Fruit fly (Drosophila melanogaster): ENCODE results near the gene ImpE1.

ImpE1 gene

DNA sequence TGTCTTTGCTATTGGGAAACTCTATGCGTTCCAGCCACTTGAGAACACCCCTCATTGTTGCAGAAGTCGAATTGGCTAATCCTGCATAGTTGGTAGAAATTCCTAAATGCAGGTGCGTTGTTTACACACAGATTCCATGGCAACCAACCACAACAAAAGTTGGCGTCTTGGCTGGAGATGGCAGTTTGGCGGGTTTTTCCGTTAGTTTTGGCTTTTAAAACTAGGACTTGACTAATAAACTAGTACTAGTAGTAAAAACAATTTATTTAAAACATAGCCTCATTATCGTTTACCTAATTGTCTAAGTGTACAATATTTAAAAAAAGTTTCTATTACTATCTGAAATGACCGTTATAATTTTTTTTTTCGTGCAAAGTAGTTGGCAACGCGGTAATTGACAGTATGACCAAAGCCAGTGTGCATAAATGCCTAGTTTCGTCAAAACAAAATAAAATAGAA is 39.3 kb downstream of the ImpE1 start, which contains the start of gene Exo70:
Gene Exo70, plus strand, starts transcription at position 413 of the 459 bp plus-strand sequence.
- no peak for TF ChIP-seq Sin3A (optimal IDR thresholded peaks at IDR 0.05)
- TF ChIP-seq Myc (optimal IDR thresholded peaks at IDR 0.05), result no peak
- TF ChIP-seq h (optimal IDR thresholded peaks at IDR 0.05), result no peak
- TF ChIP-seq insv (optimal IDR thresholded peaks at IDR 0.05), result no peak
- TF ChIP-seq psq (optimal IDR thresholded peaks at IDR 0.05), result no peak
- no peak for TF ChIP-seq ttk (optimal IDR thresholded peaks at IDR 0.05)

DNA sequence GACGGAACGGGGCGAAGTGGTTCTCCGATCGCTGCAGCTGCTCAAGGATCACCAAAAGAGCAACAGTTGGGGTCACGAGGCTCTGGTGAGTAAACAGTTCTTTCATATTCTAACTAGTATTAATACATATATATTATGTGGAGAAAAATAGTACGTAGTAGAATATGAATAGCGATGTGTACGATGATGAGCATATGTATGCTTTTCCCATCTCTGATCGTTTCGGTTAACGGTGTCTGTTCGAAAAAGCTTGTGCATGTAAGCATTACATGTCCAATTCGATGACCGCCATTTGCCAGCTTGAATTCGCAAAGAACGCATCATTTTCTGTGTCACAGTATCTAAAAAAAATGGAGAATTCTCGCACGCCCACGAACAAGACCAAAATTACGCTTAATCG is 40.5 kb downstream of the ImpE1 start, which contains the start of the genes Oseg1 and mtrm:
Gene Oseg1, minus strand, starts transcription at position 101 of the 400 bp plus-strand sequence.
Gene mtrm, plus strand, starts transcription at position 288 of the 400 bp plus-strand sequence.
- no peak for TF ChIP-seq psq (optimal IDR thresholded peaks at IDR 0.05)
- no peak for TF ChIP-seq ttk (optimal IDR thresholded peaks at IDR 0.05)
- no peak for TF ChIP-seq insv (optimal IDR thresholded peaks at IDR 0.05)
- TF ChIP-seq Myc (optimal IDR thresholded peaks at IDR 0.05), result no peak
- TF ChIP-seq Sin3A (optimal IDR thresholded peaks at IDR 0.05), result no peak

DNA sequence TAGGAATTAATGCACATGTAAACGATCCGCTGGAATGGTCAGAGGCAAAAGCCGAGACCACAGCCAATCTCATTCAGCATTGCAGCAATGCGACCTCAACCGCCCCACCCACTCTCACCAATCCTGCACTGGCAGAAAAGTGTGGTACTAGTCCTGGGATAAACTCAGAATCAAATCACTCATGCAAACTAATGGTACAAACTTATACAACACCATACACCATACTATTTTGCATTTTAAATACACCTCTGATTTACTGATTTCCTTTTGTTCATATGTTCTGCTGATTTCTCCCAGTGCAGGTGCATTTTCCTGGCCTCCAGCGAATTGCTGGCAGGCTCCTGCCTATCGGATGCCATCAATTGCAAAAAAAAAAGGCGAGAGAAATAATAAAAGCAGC is 46.8 kb downstream of the ImpE1 start:
- TF ChIP-seq ttk (optimal IDR thresholded peaks at IDR 0.05), result no peak
- no peak for TF ChIP-seq Sin3A (optimal IDR thresholded peaks at IDR 0.05)
- no peak for TF ChIP-seq Myc (optimal IDR thresholded peaks at IDR 0.05)
- TF ChIP-seq h (optimal IDR thresholded peaks at IDR 0.05), result no peak
- no peak for TF ChIP-seq psq (optimal IDR thresholded peaks at IDR 0.05)

DNA sequence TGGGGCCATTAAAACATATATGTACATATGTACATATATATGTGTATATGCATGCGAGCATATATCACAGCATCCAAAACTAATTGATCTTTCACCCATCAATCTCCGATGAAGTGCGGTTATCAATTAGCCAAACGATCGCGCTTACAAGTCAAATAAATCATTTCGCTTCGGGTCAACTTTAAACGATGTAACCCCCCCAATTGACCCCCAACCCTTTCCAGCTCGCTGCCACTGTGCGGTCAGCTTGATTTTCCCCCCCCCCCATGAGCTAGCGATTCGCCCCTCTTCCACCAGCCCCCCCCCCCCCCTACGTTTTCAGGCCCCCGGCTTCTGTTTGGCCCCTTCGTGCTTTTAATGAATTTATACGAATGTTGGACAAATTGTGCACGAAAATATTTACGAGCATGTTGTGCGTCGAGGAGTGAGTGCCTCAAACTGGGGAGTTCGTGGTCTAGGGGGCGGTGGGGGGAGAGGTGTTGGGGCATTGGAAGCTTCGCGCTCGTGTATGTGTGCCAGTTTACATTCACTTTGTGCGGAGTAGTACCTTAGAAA is 47.5 kb downstream of the ImpE1 start:
- TF ChIP-seq ttk (optimal IDR thresholded peaks at IDR 0.05) (no peak), psq (optimal IDR thresholded peaks at IDR 0.05) (no peak), h (optimal IDR thresholded peaks at IDR 0.05) (no peak), Myc (optimal IDR thresholded peaks at IDR 0.05) (no peak), Sin3A (optimal IDR thresholded peaks at IDR 0.05) (no peak), insv (optimal IDR thresholded peaks at IDR 0.05) (no peak)

DNA sequence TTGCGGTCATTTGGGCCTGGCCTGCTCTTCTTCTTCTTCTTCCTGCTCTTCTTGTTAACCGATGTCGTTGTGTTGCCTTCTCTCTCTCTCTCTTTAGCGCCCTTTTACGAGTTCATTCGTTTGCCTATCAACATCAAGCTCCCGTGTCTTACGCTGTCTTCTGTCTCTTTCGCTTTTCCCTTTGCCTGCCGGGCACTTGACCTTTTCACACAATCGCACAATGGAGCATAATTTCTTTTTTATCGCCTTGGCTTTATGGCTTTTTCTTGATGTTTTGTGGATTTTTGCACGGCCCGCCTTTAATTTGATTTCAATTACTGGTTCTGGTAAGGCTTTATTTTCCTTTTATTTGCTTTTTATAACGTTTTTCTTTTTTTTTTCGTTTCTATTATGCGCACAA is 49.2 kb downstream of the ImpE1 start:
- no peak for TF ChIP-seq Myc (optimal IDR thresholded peaks at IDR 0.05)
- TF ChIP-seq Sin3A (optimal IDR thresholded peaks at IDR 0.05), result no peak
- no peak for TF ChIP-seq psq (optimal IDR thresholded peaks at IDR 0.05)
- no peak for TF ChIP-seq h (optimal IDR thresholded peaks at IDR 0.05)
- no peak for TF ChIP-seq insv (optimal IDR thresholded peaks at IDR 0.05)
- TF ChIP-seq ttk (optimal IDR thresholded peaks at IDR 0.05), result no peak

DNA sequence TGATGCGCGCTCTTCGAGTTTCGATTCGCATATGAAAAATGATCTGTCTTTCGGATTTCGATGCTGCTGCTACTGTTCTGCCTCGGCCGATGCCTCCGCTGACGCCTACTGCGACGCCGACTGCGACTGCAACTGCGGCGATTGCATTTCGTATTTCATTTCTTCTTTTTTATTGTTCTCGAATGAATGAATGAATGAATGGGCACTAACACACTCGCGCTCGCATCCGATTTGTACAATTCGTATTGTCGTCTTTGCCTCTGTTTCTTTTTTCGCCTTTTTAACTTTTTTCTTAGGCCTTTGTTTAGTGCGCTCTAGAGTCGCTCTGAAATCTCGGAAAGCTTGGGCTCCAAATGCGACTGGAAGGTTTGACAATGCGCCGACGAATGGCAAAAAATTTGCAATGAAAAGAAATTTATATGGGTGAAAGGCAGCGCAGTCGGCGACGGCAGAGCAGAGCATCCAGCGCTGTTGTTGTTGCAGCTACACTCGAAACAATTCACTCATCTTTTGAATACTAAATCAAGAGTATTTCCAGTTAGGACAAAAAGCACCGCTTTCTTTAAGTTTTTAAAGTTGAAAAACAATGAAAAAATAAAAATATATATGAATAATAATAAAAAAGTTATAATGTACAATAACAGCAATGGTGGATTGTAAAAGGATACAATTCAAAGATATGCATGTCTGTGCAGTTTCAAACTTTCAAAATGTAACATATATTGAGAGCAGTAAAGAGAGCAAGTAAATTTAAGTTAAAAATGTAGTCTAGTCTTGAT is 49.8 kb downstream of the ImpE1 start, which contains the start of gene CG32354:
Gene CG32354, minus strand, starts transcription at position 398 of the 779 bp plus-strand sequence.
- TF ChIP-seq Myc (optimal IDR thresholded peaks at IDR 0.05) (no peak), h (optimal IDR thresholded peaks at IDR 0.05) (no peak), Sin3A (optimal IDR thresholded peaks at IDR 0.05) (no peak), psq (optimal IDR thresholded peaks at IDR 0.05) (no peak), insv (optimal IDR thresholded peaks at IDR 0.05) (no peak), ttk (optimal IDR thresholded peaks at IDR 0.05) (no peak)

DNA sequence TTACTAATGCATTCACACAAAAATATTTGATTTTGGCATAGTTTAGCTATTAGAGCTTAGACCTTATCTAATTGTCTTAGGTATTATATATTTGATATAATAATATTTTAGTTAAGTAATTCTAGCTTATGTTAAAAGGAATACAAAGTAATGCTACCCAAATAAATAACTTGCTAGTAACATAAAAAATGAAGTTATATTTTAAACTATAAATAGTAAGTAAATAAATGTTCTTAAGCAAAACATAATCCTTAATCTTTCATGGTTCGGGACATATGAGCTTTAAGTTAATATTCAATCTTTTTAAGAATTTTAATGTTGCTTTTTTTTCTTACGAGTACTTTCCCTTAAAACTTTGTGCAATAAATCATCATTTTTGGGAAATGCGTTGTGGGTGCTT is 51.0 kb downstream of the ImpE1 start:
- TF ChIP-seq insv (optimal IDR thresholded peaks at IDR 0.05) (no peak), h (optimal IDR thresholded peaks at IDR 0.05) (no peak), psq (optimal IDR thresholded peaks at IDR 0.05) (no peak), ttk (optimal IDR thresholded peaks at IDR 0.05) (no peak), Sin3A (optimal IDR thresholded peaks at IDR 0.05) (no peak), Myc (optimal IDR thresholded peaks at IDR 0.05) (no peak)

DNA sequence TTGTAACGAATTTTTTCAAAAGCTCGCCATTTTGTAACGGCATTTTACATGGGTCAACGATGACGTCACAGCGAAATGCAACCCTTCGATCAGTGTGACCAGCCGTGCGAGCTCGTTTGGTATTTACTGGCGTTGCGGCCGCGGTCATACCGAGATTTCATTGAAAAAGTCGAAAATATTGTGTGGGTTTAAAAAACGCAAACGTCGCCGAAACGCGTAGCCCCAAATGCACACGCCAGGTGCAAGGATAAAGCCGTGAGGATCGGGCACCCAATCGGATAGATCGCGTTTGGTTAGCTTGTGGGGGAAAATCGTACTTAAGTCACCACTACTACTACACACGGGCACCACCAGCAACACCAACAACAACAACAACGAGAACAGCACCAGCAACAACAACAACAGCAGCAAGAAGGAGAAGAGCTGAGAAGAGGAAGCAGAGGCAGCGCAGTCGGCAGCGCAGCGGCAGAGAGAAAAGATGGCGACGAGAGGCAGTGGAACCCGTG is 52.7 kb downstream of the ImpE1 start, which contains the start of gene Cbl:
Gene Cbl, plus strand, starts transcription at position 124 of the 506 bp plus-strand sequence.
- no peak for TF ChIP-seq insv (optimal IDR thresholded peaks at IDR 0.05)
- TF ChIP-seq ttk (optimal IDR thresholded peaks at IDR 0.05), result no peak
- TF ChIP-seq psq (optimal IDR thresholded peaks at IDR 0.05), result no peak
- TF ChIP-seq Myc (optimal IDR thresholded peaks at IDR 0.05), result no peak
- TF ChIP-seq Sin3A (optimal IDR thresholded peaks at IDR 0.05), result no peak
- no peak for TF ChIP-seq h (optimal IDR thresholded peaks at IDR 0.05)

DNA sequence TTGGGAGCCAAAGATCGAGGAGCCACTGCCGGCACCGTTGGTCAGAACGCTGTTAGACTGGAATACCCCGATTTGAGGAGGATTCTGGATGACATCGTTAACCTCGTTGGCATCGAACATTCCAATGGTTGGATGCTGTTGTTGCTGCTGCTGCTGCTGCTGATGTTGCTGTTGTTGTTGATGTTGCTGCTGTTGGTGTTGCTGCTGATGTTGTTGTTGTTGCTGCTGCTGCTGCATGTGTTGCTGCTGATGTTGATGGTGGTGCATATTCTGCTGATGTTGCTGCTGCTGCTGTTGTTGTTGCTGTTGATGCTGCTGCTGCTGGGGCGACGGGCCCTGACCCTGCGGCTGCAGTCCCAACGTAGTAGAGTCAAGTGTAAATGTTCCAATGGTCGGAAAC is 65.4 kb downstream of the ImpE1 start:
- TF ChIP-seq insv (optimal IDR thresholded peaks at IDR 0.05), result no peak
- TF ChIP-seq Sin3A (optimal IDR thresholded peaks at IDR 0.05), result no peak
- TF ChIP-seq Myc (optimal IDR thresholded peaks at IDR 0.05), result no peak
- no peak for TF ChIP-seq psq (optimal IDR thresholded peaks at IDR 0.05)
- TF ChIP-seq ttk (optimal IDR thresholded peaks at IDR 0.05), result no peak
- no peak for TF ChIP-seq h (optimal IDR thresholded peaks at IDR 0.05)

DNA sequence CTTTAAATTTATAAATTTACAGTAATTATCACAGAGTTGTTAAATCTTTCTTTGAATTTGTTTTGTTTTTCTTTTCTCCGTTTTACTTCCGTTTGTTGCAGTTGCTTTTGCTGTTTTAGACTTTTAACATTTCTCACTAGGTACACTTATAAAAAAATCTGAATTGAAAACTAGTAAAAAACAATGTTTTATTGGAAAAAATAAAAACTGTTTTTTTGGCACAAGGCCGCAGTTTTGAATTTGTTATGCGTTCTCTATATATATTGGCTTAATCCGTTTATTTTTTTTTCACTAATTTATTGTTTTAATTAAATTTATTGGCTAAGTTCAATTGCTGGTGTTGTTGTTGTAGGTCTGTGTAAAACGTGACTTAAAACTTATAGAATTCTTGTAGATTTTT is 67.9 kb downstream of the ImpE1 start:
- no peak for TF ChIP-seq psq (optimal IDR thresholded peaks at IDR 0.05)
- TF ChIP-seq ttk (optimal IDR thresholded peaks at IDR 0.05), result no peak
- TF ChIP-seq Sin3A (optimal IDR thresholded peaks at IDR 0.05), result no peak
- no peak for TF ChIP-seq Myc (optimal IDR thresholded peaks at IDR 0.05)
- TF ChIP-seq h (optimal IDR thresholded peaks at IDR 0.05), result no peak
- no peak for TF ChIP-seq insv (optimal IDR thresholded peaks at IDR 0.05)
